Worm (Caenorhabditis elegans) whole organism, early embryonic: ENCODE data around the gene Y62E10A.3.

Experiments used
- B0310.2 ChIP-seq: sonication (generic microtip); optimal IDR thresholded peaks from 2 replicates; lab custom pipeline; 2016; ENCODE audit warnings: mild to moderate bottlenecking, missing genetic modification characterization, missing compliant biosample characterization
- F13C5.2 ChIP-seq: sonication (generic microtip); optimal IDR thresholded peaks from 2 replicates; lab custom pipeline; 2017; ENCODE audit warnings: mild to moderate bottlenecking, missing genetic modification characterization, inconsistent platforms, missing compliant biosample characterization
- aly-1 ChIP-seq: sonication (generic microtip); optimal IDR thresholded peaks from 2 replicates; lab custom pipeline; 2016; ENCODE audit warnings: missing genetic modification characterization, missing compliant biosample characterization
- ama-1 ChIP-seq: fragments of 150-350 bp; optimal IDR thresholded peaks from 2 replicates; lab custom pipeline; 2014
- ceh-13 ChIP-seq: fragments of 200-800 bp; sonication (Bioruptor generic); optimal IDR thresholded peaks from 2 replicates; lab custom pipeline; 2018; ENCODE audit warnings: mild to moderate bottlenecking, missing genetic modification characterization, missing compliant biosample characterization
- ceh-36 ChIP-seq: sonication (generic microtip); optimal IDR thresholded peaks from 2 replicates; lab custom pipeline; 2016; ENCODE audit warnings: missing genetic modification characterization, inconsistent platforms, missing compliant biosample characterization
- ets-7 ChIP-seq: sonication (generic microtip); optimal IDR thresholded peaks from 2 replicates; lab custom pipeline; 2016; ENCODE audit warnings: missing genotype, missing genetic modification characterization, missing compliant biosample characterization
- flt-1 ChIP-seq: fragments of 200-800 bp; sonication (Bioruptor generic); IDR thresholded peaks from 2 replicates; pipeline ENCODE4 v1.3.6; 2022; ENCODE audit warnings: missing genetic modification characterization, missing compliant biosample characterization
- hmbx-1 ChIP-seq: sonication (generic microtip); optimal IDR thresholded peaks from 2 replicates; lab custom pipeline; 2016; ENCODE audit warnings: mild to moderate bottlenecking, missing genetic modification characterization, missing compliant biosample characterization
- hmg-4 ChIP-seq: fragments of 200-800 bp; sonication (Bioruptor generic); optimal IDR thresholded peaks from 2 replicates; lab custom pipeline; 2018; ENCODE audit warnings: mild to moderate bottlenecking, missing genetic modification characterization, missing compliant biosample characterization
- hnd-1 ChIP-seq: sonication (generic microtip); optimal IDR thresholded peaks from 2 replicates; lab custom pipeline; 2016; ENCODE audit warnings: missing genetic modification characterization, missing compliant biosample characterization
- pes-1 ChIP-seq: fragments of 200-800 bp; sonication (Bioruptor generic); IDR thresholded peaks from 2 replicates; pipeline ENCODE4 v1.3.6; 2022; ENCODE audit warnings: missing genetic modification reagents, missing genetic modification characterization, missing compliant biosample characterization
- scrt-1 ChIP-seq: fragments of 200-800 bp; sonication (Bioruptor generic); IDR thresholded peaks from 2 replicates; pipeline ENCODE4 v1.3.6; 2022; ENCODE audit warnings: missing genetic modification characterization, missing compliant biosample characterization
- sea-1 ChIP-seq: fragments of 200-800 bp; sonication (Bioruptor generic); conservative IDR thresholded peaks from 2 replicates; pipeline ENCODE4 v1.3.6; 2022; ENCODE audit warnings: missing genetic modification characterization, missing compliant biosample characterization
- tbx-11 ChIP-seq: fragments of 200-800 bp; sonication (Bioruptor generic); IDR thresholded peaks from 2 replicates; pipeline ENCODE4 v1.3.6; 2022; ENCODE audit warnings: missing genetic modification characterization, missing compliant biosample characterization
- tbx-37 ChIP-seq: fragments of 200-800 bp; sonication (Bioruptor generic); conservative IDR thresholded peaks from 2 replicates; pipeline ENCODE4 v1.3.6; 2022; ENCODE audit warnings: missing genetic modification reagents, missing genetic modification characterization, missing compliant biosample characterization
- tra-4 ChIP-seq: sonication (generic microtip); optimal IDR thresholded peaks from 2 replicates; lab custom pipeline; 2017; ENCODE audit warnings: missing genetic modification characterization, missing compliant biosample characterization

Gene Y62E10A.3

DNA sequence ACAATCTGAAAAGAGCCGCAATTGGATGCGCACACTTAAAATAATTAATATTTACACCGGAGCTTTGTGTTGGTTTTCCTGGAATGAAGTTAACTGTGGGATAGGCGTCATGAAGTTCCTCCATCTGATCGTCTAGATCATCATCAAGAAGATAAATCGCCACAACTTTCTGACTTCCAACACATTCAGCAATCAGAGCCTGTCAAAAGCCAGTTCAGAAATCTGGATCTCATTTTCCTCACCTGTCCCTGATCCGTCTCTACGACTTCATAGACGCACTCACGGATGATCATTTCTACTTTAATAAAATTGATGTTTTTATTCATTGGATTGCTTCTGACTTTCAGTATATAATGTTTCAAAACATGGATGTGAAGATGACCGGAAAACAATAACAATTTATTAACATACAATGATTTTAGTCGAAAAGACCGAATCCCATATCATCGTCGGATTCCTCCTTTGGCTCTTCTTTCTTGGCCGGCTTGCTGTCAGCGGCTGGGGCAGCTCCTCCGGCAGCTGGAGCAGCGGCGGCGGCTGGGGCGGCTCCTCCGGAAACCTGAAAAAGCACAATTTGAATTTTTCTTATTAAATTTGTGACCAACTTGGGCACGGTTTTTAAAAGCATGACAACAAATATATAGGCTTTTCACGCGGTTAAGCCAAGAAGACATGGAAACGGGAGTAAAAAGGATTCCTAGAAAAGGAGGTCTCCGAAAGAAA, 9.2 kb upstream of the Y62E10A.3 start, which contains the start of gene agt-1:
TSS of gene agt-1 (minus strand) at position 293 of the 723 bp plus-strand sequence.
- no peak for TF ChIP-seq hnd-1 (tag; lab: Kevin White, UChicago)
- TF ChIP-seq ets-7, result no peak
- TF ChIP-seq hmbx-1, result no peak
- TF ChIP-seq F13C5.2 (tag; lab: Kevin White, UChicago), result no peak
- no peak for TF ChIP-seq ama-1 (lab: Kevin White, UChicago)
- no peak for TF ChIP-seq pes-1
- no peak for TF ChIP-seq flt-1
- TF ChIP-seq tbx-37 (GFP tag; lab: Robert Waterston, UW), result no peak
- TF ChIP-seq B0310.2 (tag; lab: Kevin White, UChicago), result no peak
- no peak for TF ChIP-seq tra-4 (tag; lab: Kevin White, UChicago)
- no peak for TF ChIP-seq tbx-11 (GFP tag; lab: Robert Waterston, UW)
- no peak for TF ChIP-seq ceh-36 (tag; lab: Kevin White, UChicago)

DNA sequence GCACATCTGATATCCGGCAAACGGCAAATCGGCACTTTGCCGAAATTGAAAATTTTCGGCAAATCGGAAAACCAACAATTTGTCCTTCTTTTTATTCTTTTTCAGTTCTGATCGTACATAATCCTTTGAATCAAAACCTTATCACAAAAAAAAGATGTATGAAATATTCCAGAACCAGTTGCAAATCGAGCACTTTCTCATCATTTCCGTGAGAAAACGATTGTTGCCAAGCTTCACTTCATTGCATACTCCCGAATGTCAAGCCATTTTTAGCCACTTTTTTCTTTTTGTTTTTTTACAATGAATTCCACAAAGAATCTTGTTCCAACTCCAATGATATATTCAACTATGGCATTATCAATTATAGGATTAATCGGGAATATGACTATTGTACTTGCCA, 4.8 kb upstream of the Y62E10A.3 start, which contains the start of gene srsx-25:
TSS of gene srsx-25 (plus strand) at position 301 of the 400 bp plus-strand sequence.
- no peak for TF ChIP-seq tbx-11 (GFP tag; lab: Robert Waterston, UW)
- TF ChIP-seq aly-1 (tag; lab: Kevin White, UChicago), result no peak
- no peak for TF ChIP-seq pes-1
- no peak for TF ChIP-seq hmbx-1
- no peak for TF ChIP-seq ceh-36 (tag; lab: Kevin White, UChicago)
- no peak for TF ChIP-seq ets-7
- no peak for TF ChIP-seq hmg-4 (GFP tag; lab: Kevin White, UChicago)
- no peak for TF ChIP-seq ceh-13 (GFP tag; lab: Kevin White, UChicago)
- no peak for TF ChIP-seq flt-1
- no peak for TF ChIP-seq tra-4 (tag; lab: Kevin White, UChicago)

DNA sequence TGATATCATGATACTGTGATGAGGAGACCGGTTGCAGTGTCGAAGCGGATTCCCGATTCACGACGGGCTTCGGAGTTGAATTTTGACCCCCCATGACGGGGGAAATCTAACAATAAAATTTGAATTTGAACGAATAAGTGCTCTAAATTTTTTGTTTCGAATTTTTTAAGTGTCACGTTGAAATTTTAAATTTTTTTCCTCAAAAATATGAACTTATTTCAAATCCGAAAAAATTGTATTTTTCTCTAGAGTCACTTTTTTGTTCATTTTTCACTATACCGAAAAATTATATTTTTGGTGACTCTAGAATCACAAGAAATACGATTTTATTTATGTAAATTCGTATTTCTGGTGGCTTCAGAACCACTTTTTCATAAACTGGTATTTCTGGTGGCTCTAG, 1.6 kb downstream of the Y62E10A.3 start, which contains the start of gene W02A2.8:
TSS of gene W02A2.8 (minus strand) at position 101 of the 400 bp plus-strand sequence.
- no peak for TF ChIP-seq F13C5.2 (tag; lab: Kevin White, UChicago)
- no peak for TF ChIP-seq B0310.2 (tag; lab: Kevin White, UChicago)
- TF ChIP-seq scrt-1, result no peak
- TF ChIP-seq flt-1, result no peak
- TF ChIP-seq tbx-11 (GFP tag; lab: Robert Waterston, UW), result no peak
- no peak for TF ChIP-seq ets-7
- no peak for TF ChIP-seq aly-1 (tag; lab: Kevin White, UChicago)
- TF ChIP-seq ceh-13 (GFP tag; lab: Kevin White, UChicago), result no peak
- TF ChIP-seq hmg-4 (GFP tag; lab: Kevin White, UChicago), result no peak
- TF ChIP-seq hnd-1 (tag; lab: Kevin White, UChicago), result no peak
- TF ChIP-seq sea-1 (GFP tag; lab: Robert Waterston, UW), result no peak
- TF ChIP-seq ama-1 (lab: Kevin White, UChicago), result no peak
- no peak for TF ChIP-seq ceh-36 (tag; lab: Kevin White, UChicago)

DNA sequence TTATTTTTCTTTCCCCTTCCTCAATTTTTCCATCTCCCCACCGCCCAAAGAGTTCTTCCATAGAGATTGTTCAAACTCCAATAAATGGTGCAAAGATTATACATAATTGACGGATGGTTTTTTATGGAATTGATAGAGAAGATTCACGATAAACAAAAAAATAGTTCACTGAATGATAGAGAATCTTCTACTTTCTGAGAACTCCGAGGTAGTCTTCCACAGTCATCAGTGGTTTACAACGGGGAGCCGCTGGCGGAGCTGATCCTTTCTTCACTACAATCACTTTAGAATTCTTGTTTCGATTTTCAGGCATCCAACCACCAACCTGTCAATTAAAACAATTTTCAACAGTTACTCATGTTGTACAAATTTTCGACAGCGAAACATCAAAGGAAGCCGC, 4.0 kb downstream of the Y62E10A.3 start:
- TF ChIP-seq tra-4 (tag; lab: Kevin White, UChicago) (no peak), ceh-13 (GFP tag; lab: Kevin White, UChicago) (no peak)

DNA sequence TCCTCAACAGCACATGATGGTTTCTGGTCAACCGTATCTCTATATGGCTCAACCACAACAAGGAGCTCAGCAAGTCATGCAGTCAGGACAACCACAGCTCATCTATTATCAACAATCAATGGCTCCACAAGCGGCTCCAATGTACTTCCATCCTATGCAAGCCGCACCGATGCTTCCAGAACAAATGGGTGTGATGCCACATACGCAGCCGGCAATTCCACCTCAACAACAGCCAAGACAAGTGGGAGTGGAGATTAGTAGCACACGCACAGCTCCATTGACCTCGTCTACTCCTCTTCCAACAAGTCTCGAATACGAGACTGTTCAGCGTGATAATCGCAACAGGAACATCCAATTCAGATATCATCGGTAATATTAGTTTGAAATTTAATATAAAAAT, 6.0 kb downstream of the Y62E10A.3 start:
- TF ChIP-seq hnd-1 (tag; lab: Kevin White, UChicago) (no peak), tra-4 (tag; lab: Kevin White, UChicago) (no peak), scrt-1 (no peak), pes-1 (no peak), flt-1 (no peak), hmg-4 (GFP tag; lab: Kevin White, UChicago) (no peak), ama-1 (lab: Kevin White, UChicago) (no peak), ceh-13 (GFP tag; lab: Kevin White, UChicago) (no peak), ceh-36 (tag; lab: Kevin White, UChicago) (no peak), hmbx-1 (no peak), tbx-37 (GFP tag; lab: Robert Waterston, UW) (no peak), B0310.2 (tag; lab: Kevin White, UChicago) (no peak), ets-7 (no peak), tbx-11 (GFP tag; lab: Robert Waterston, UW) (no peak), sea-1 (GFP tag; lab: Robert Waterston, UW) (no peak), aly-1 (tag; lab: Kevin White, UChicago) (no peak), F13C5.2 (tag; lab: Kevin White, UChicago) (no peak)

DNA sequence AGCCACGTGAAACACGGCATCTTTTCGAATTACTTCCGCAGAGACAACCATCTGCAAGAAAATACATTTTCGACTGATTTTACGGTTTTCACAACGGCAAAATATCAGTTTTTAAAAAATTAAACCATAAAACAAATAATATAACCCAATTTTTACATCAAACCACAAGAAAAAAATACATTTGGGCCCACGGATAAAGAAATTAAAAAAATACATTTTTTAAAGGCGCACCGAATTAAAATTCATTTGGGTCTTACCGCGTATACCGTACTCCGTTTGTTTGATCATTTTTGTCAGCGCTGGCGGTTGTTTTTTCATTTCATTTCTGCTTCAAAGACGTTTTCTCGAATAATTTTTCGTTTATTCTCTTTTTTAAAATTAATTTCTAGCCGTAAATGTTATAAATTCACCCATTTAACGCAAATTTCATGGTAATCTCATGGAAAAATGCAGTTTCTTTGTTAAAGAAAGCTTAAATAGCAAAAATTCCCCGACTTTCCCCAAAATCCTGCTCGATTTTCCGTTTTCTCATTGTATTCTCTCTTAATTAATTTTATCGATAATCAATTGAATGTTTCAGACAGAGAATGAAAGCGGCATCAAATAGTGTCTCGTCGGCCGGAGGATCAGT, 6.8 kb downstream of the Y62E10A.3 start, which contains the start of the genes rec-8 and mex-5:
TSS of gene rec-8 (minus strand) at position 51 of the 631 bp plus-strand sequence.
TSS of gene mex-5 (plus strand) at position 581 of the 631 bp plus-strand sequence.
- no peak for TF ChIP-seq hmbx-1

DNA sequence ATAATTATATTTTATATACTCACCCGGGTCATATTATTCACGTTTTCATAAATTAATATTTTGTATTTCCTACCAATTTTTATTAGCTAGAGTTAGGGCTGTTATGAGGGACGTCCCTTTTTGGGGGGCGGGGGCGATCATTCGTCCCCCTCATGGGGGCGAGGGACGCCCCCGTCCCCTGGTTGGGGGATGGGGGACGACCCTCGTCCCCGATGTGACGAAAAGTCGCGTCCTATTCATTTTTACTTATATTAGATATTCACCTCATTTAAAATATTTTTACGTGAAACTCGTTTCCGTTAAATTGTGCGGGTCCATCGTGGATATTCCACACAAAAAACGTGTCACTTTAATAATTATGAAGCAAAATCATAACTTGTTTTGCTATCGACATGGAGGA, 11.5 kb downstream of the Y62E10A.3 start, which contains the start of gene W02A2.12:
TSS of gene W02A2.12 (minus strand) at position 240 of the 400 bp plus-strand sequence.
- no peak for TF ChIP-seq tbx-11 (GFP tag; lab: Robert Waterston, UW)
- TF ChIP-seq F13C5.2 (tag; lab: Kevin White, UChicago), result no peak
- no peak for TF ChIP-seq hnd-1 (tag; lab: Kevin White, UChicago)
- no peak for TF ChIP-seq flt-1
- TF ChIP-seq sea-1 (GFP tag; lab: Robert Waterston, UW), result no peak
- no peak for TF ChIP-seq ceh-36 (tag; lab: Kevin White, UChicago)
- no peak for TF ChIP-seq tbx-37 (GFP tag; lab: Robert Waterston, UW)
- TF ChIP-seq ama-1 (lab: Kevin White, UChicago), result no peak
- no peak for TF ChIP-seq tra-4 (tag; lab: Kevin White, UChicago)
- TF ChIP-seq B0310.2 (tag; lab: Kevin White, UChicago), result no peak
- TF ChIP-seq ceh-13 (GFP tag; lab: Kevin White, UChicago), result no peak
- TF ChIP-seq pes-1, result no peak
- TF ChIP-seq scrt-1, result no peak
- TF ChIP-seq hmbx-1, result no peak
- TF ChIP-seq aly-1 (tag; lab: Kevin White, UChicago), result no peak
- no peak for TF ChIP-seq hmg-4 (GFP tag; lab: Kevin White, UChicago)
- TF ChIP-seq ets-7, result no peak
